Worm (Caenorhabditis elegans) whole organism, L2 larva: ENCODE data around the gene F08F8.7.

ENCODE experiments used
- F13H6.1 ChIP-seq: sonication (generic microtip); optimal IDR thresholded peaks from 2 replicates; lab custom pipeline; 2016; ENCODE audit warnings: missing genetic modification characterization, missing compliant biosample characterization
- R02D3.7 ChIP-seq: fragments of 150-350 bp; optimal IDR thresholded peaks from 2 replicates; lab custom pipeline; 2014; ENCODE audit warnings: missing biosample characterization, missing genetic modification characterization
- Y55F3AM.14 ChIP-seq: fragments of 200-800 bp; sonication (Bioruptor generic); optimal IDR thresholded peaks from 2 replicates; lab custom pipeline; 2018; ENCODE audit warnings: mild to moderate bottlenecking, missing genetic modification characterization, missing compliant biosample characterization
- ZK546.5 ChIP-seq: sonication (generic microtip); optimal IDR thresholded peaks from 2 replicates; lab custom pipeline; 2017; ENCODE audit warnings: missing biosample characterization, missing genetic modification characterization
- alr-1 ChIP-seq: fragments of 150-350 bp; optimal IDR thresholded peaks from 2 replicates; lab custom pipeline; 2014; ENCODE audit warnings: missing biosample characterization, missing genetic modification characterization
- aly-2 ChIP-seq: fragments of 150-350 bp; optimal IDR thresholded peaks from 2 replicates; lab custom pipeline; 2014; ENCODE audit warnings: missing biosample characterization, missing genetic modification characterization
- ama-1 ChIP-seq: fragments of 150-350 bp; optimal IDR thresholded peaks from 2 replicates; lab custom pipeline; 2018; ENCODE audit warnings: inconsistent platforms
- blmp-1 ChIP-seq: sonication (generic microtip); optimal IDR thresholded peaks from 2 replicates; lab custom pipeline; 2017; ENCODE audit warnings: missing genetic modification characterization, mild to moderate bottlenecking, missing compliant biosample characterization, antibody characterized with exemption, moderate library complexity; ENCODE audit not compliant: insufficient read depth
- ceh-16 ChIP-seq: fragments of 150-350 bp; optimal IDR thresholded peaks from 2 replicates; lab custom pipeline; 2014; ENCODE audit warnings: missing biosample characterization, missing genetic modification characterization
- ceh-82 ChIP-seq: fragments of 150-350 bp; optimal IDR thresholded peaks from 2 replicates; lab custom pipeline; 2014; ENCODE audit warnings: missing biosample characterization, missing genetic modification characterization
- elt-1 ChIP-seq: fragments of 150-350 bp; optimal IDR thresholded peaks from 2 replicates; lab custom pipeline; 2014; ENCODE audit warnings: missing biosample characterization, missing genetic modification characterization
- fos-1 ChIP-seq: fragments of 150-350 bp; optimal IDR thresholded peaks from 2 replicates; lab custom pipeline; 2014; ENCODE audit warnings: missing biosample characterization, missing genetic modification characterization
- gmeb-1 ChIP-seq: fragments of 150-350 bp; optimal IDR thresholded peaks from 2 replicates; lab custom pipeline; 2014; ENCODE audit warnings: missing biosample characterization, missing genetic modification characterization
- lin-11 ChIP-seq: fragments of 150-350 bp; sonication (generic microtip); optimal IDR thresholded peaks from 2 replicates; lab custom pipeline; 2014; ENCODE audit warnings: missing biosample characterization, missing genetic modification characterization, inconsistent platforms, mixed read lengths
- lin-13 ChIP-seq: fragments of 150-350 bp; optimal IDR thresholded peaks from 2 replicates; lab custom pipeline; 2014; ENCODE audit warnings: missing biosample characterization, missing genetic modification reagents, missing genetic modification characterization
- lsy-2 ChIP-seq, 2 experiments: fragments of 150-350 bp in 1 of 2; sonication (generic microtip) in 1 of 2; optimal IDR thresholded peaks; 2 replicates each; lab custom pipeline; 2014 to 2017; ENCODE audit warnings: missing biosample characterization in 2 of 2, missing genetic modification characterization in 2 of 2
- mbf-1 ChIP-seq: sonication (generic microtip); optimal IDR thresholded peaks from 2 replicates; lab custom pipeline; 2017; ENCODE audit warnings: missing biosample characterization, missing genetic modification characterization
- mdl-1 ChIP-seq, 2 experiments: fragments of 150-350 bp in 1 of 2; sonication (generic microtip) in 1 of 2; optimal IDR thresholded peaks; 2 replicates each; lab custom pipeline; 2017; ENCODE audit warnings: missing biosample characterization in 2 of 2, missing genetic modification characterization in 2 of 2
- nhr-10 ChIP-seq: sonication (generic microtip); optimal IDR thresholded peaks from 2 replicates; lab custom pipeline; 2017; ENCODE audit warnings: missing biosample characterization, missing genetic modification characterization
- nhr-12 ChIP-seq: fragments of 150-350 bp; optimal IDR thresholded peaks from 2 replicates; lab custom pipeline; 2014; ENCODE audit warnings: missing biosample characterization, missing genetic modification characterization
- nhr-129 ChIP-seq: fragments of 150-350 bp; optimal IDR thresholded peaks from 2 replicates; lab custom pipeline; 2014; ENCODE audit warnings: missing biosample characterization, missing genetic modification characterization
- nhr-21 ChIP-seq: fragments of 150-350 bp; optimal IDR thresholded peaks from 2 replicates; lab custom pipeline; 2014; ENCODE audit warnings: missing biosample characterization, missing genetic modification characterization
- nhr-23 ChIP-seq: fragments of 150-350 bp; optimal IDR thresholded peaks from 2 replicates; lab custom pipeline; 2014; ENCODE audit warnings: missing biosample characterization, missing genetic modification reagents, missing genetic modification characterization
- nhr-237 ChIP-seq: fragments of 150-350 bp; optimal IDR thresholded peaks from 2 replicates; lab custom pipeline; 2014; ENCODE audit warnings: missing biosample characterization, missing genetic modification characterization
- nhr-25 ChIP-seq: fragments of 150-350 bp; sonication (generic microtip); optimal IDR thresholded peaks from 3 replicates; lab custom pipeline; 2014; ENCODE audit warnings: missing biosample characterization, missing genetic modification characterization
- nhr-6 ChIP-seq: fragments of 150-350 bp; optimal IDR thresholded peaks from 2 replicates; lab custom pipeline; 2014; ENCODE audit warnings: missing biosample characterization, missing genetic modification characterization
- nhr-77 ChIP-seq: fragments of 150-350 bp; optimal IDR thresholded peaks from 2 replicates; lab custom pipeline; 2014; ENCODE audit warnings: missing biosample characterization, missing genetic modification characterization
- peb-1 ChIP-seq: fragments of 150-350 bp; optimal IDR thresholded peaks from 2 replicates; lab custom pipeline; 2014; ENCODE audit warnings: missing biosample characterization, missing genetic modification characterization
- sem-4 ChIP-seq: fragments of 150-350 bp; optimal IDR thresholded peaks from 2 replicates; lab custom pipeline; 2014; ENCODE audit warnings: missing biosample characterization, missing genetic modification reagents, missing genetic modification characterization
- skn-1 ChIP-seq: sonication (generic microtip); optimal IDR thresholded peaks from 2 replicates; lab custom pipeline; 2017; ENCODE audit warnings: missing biosample characterization, missing genetic modification characterization
- sma-3 ChIP-seq: sonication (generic microtip); optimal IDR thresholded peaks from 2 replicates; lab custom pipeline; 2016; ENCODE audit warnings: missing genetic modification reagents, missing genetic modification characterization, missing compliant biosample characterization
- sma-9 ChIP-seq, 2 experiments: fragments of 150-350 bp in 1 of 2; sonication (generic microtip) in 1 of 2; optimal IDR thresholded peaks; 2 replicates each; lab custom pipeline; 2014 to 2016; ENCODE audit warnings: missing genetic modification characterization in 2 of 2, mild to moderate bottlenecking in 1 of 2, missing biosample characterization in 1 of 2, missing compliant biosample characterization in 1 of 2, missing genetic modification reagents in 1 of 2, moderate library complexity in 1 of 2
- snpc-4 ChIP-seq: fragments of 150-350 bp; optimal IDR thresholded peaks from 2 replicates; lab custom pipeline; 2014; ENCODE audit warnings: missing biosample characterization, missing genetic modification characterization
- unc-39 ChIP-seq: fragments of 150-350 bp; optimal IDR thresholded peaks from 2 replicates; lab custom pipeline; 2014; ENCODE audit warnings: missing biosample characterization, missing genetic modification characterization
- unc-55 ChIP-seq: fragments of 150-350 bp; sonication (generic microtip); optimal IDR thresholded peaks from 3 replicates; lab custom pipeline; 2014; ENCODE audit warnings: missing biosample characterization, missing genetic modification reagents, missing genetic modification characterization
- unc-62 ChIP-seq: fragments of 150-350 bp; optimal IDR thresholded peaks from 2 replicates; lab custom pipeline; 2014; ENCODE audit warnings: missing biosample characterization, missing genetic modification reagents, missing genetic modification characterization
- ztf-4 ChIP-seq: fragments of 150-350 bp; optimal IDR thresholded peaks from 2 replicates; lab custom pipeline; 2014; ENCODE audit warnings: missing biosample characterization, missing genetic modification characterization

Gene F08F8.7

ce11 chrIII:7373802-7374435 is 27.0 kb upstream of the F08F8.7 start:
- no peak for TF ChIP-seq nhr-129 (tag; lab: Kevin White, UChicago)
- no peak for TF ChIP-seq skn-1
- no peak for TF ChIP-seq nhr-10
- no peak for TF ChIP-seq nhr-6 (tag; lab: Kevin White, UChicago)
- peak; percentile 32 for TF ChIP-seq ama-1
- TF ChIP-seq nhr-23 (tag; lab: Kevin White, UChicago), result no peak
- TF ChIP-seq aly-2 (tag; lab: Kevin White, UChicago), result no peak
- TF ChIP-seq gmeb-1 (tag; lab: Kevin White, UChicago), result no peak
- TF ChIP-seq, all 48 proteins: peak for 1

ce11 chrIII:7370569-7370968 is 23.6 kb upstream of the F08F8.7 start:
- no peak for TF ChIP-seq lin-11 (tag; lab: Kevin White, UChicago)
- no peak for TF ChIP-seq unc-39
- no peak for TF ChIP-seq unc-55 (GFP tag; lab: Kevin White, UChicago)
- TF ChIP-seq peb-1 (tag; lab: Kevin White, UChicago), result no peak
- TF ChIP-seq snpc-4 (tag; lab: Kevin White, UChicago), result no peak

- no peak for TF ChIP-seq nhr-77 (tag; lab: Kevin White, UChicago)
- no peak for TF ChIP-seq snpc-4 (tag; lab: Kevin White, UChicago)
- TF ChIP-seq Y55F3AM.14 (GFP tag; lab: Kevin White, UChicago), result peak; percentile 15
- peak; percentile 10 for TF ChIP-seq nhr-21 (tag; lab: Kevin White, UChicago)
- TF ChIP-seq F13H6.1 (tag; lab: Kevin White, UChicago), result no peak
- TF ChIP-seq ztf-4 (tag; lab: Kevin White, UChicago), result peak; percentile 42
- no peak for TF ChIP-seq ceh-82
- TF ChIP-seq mdl-1 (tag; optimal IDR thresholded peaks at IDR 0.05; lab: Kevin White, UChicago), result no peak
- no peak for TF ChIP-seq lin-11 (tag; lab: Kevin White, UChicago)
- TF ChIP-seq R02D3.7, result no peak
- no peak for TF ChIP-seq nhr-12
- peak; percentile 43 for TF ChIP-seq sma-3 (GFP tag; lab: Kevin White, UChicago)
- no peak for TF ChIP-seq unc-62 (GFP tag; lab: Kevin White, UChicago)
- TF ChIP-seq ceh-16 (tag; lab: Kevin White, UChicago), result no peak
- no peak for TF ChIP-seq nhr-237 (tag; lab: Kevin White, UChicago)
- peak; percentile 35 for TF ChIP-seq blmp-1 (tag; lab: Kevin White, UChicago)
- no peak for TF ChIP-seq ZK546.5
- no peak for TF ChIP-seq unc-55 (GFP tag; lab: Kevin White, UChicago)
- TF ChIP-seq lsy-2 (tag; optimal IDR thresholded peaks at IDR 0.05; lab: Kevin White, UChicago), result peak in 1 of 2 experiments; percentile 53
- peak; percentile 14 for TF ChIP-seq ama-1
- peak; percentile 71 for TF ChIP-seq nhr-25
- no peak for TF ChIP-seq mbf-1 (tag; lab: Kevin White, UChicago)
- TF ChIP-seq sma-9 (GFP tag; optimal IDR thresholded peaks at IDR 0.05; lab: Kevin White, UChicago), result no peak
- no peak for TF ChIP-seq sma-9 (tag; optimal IDR thresholded peaks at IDR 0.05; lab: Kevin White, UChicago)
- TF ChIP-seq lin-13 (GFP tag; lab: Kevin White, UChicago), result peak; percentile 2
- no peak for TF ChIP-seq peb-1 (tag; lab: Kevin White, UChicago)
- no peak for TF ChIP-seq gmeb-1 (tag; lab: Kevin White, UChicago)
- TF ChIP-seq sem-4 (tag; lab: Kevin White, UChicago), result no peak
- TF ChIP-seq nhr-10, result no peak
- no peak for TF ChIP-seq alr-1
- no peak for TF ChIP-seq elt-1 (tag; lab: Kevin White, UChicago)
- TF ChIP-seq nhr-6 (tag; lab: Kevin White, UChicago), result no peak
- no peak for TF ChIP-seq fos-1
- TF ChIP-seq, all 48 proteins: peak for 9
Measured at ce11 chrIII:7369394-7370024, 22.6 kb upstream of the F08F8.7 start.
